Worm (Caenorhabditis elegans) whole organism, L1 larva: ENCODE results near the gene C49C3.7.
"Not testable (repeated sequence)": the region's sequence is repeated elsewhere in the genome, so short reads cannot be mapped to it uniquely, and the experiment has no call there.

ENCODE experiments used
- C16A3.4 ChIP-seq: fragments of 150-350 bp; optimal IDR thresholded peaks from 2 replicates; lab custom pipeline; 2014; ENCODE audit warnings: missing biosample characterization, missing genetic modification characterization
- C34B4.2 ChIP-seq: sonication (generic microtip); optimal IDR thresholded peaks from 2 replicates; lab custom pipeline; 2017; ENCODE audit warnings: mild to moderate bottlenecking, missing genetic modification characterization, missing compliant biosample characterization
- Y116A8C.19 ChIP-seq: sonication (generic microtip); optimal IDR thresholded peaks from 2 replicates; lab custom pipeline; 2016; ENCODE audit warnings: missing compliant biosample characterization, missing genetic modification characterization, borderline replicate concordance
- ama-1 ChIP-seq: fragments of 150-350 bp; optimal IDR thresholded peaks from 2 replicates; lab custom pipeline; 2014
- ceh-88 ChIP-seq: fragments of 200-800 bp; sonication (Bioruptor generic); IDR thresholded peaks from 2 replicates; pipeline ENCODE4 v1.3.6; 2022; ENCODE audit warnings: missing genetic modification characterization, missing compliant biosample characterization
- ces-1 ChIP-seq: fragments of 150-350 bp; optimal IDR thresholded peaks from 2 replicates; lab custom pipeline; 2014; ENCODE audit warnings: missing biosample characterization, missing genetic modification reagents, missing genetic modification characterization
- efl-1 ChIP-seq, 4 experiments: fragments of 150-350 bp; optimal IDR thresholded peaks in 3 of 4; peaks in 1 of 4; 1 replicate in 1 of 4; 2 replicates in 3 of 4; lab custom pipeline; 2014; ENCODE audit warnings: missing biosample characterization in 2 of 4, missing genetic modification characterization in 2 of 4, missing genetic modification reagents in 2 of 4
- efl-3 ChIP-seq: fragments of 200-800 bp; sonication (Bioruptor generic); optimal IDR thresholded peaks from 2 replicates; lab custom pipeline; 2018; ENCODE audit warnings: mild to moderate bottlenecking, missing genetic modification characterization, missing compliant biosample characterization
- egl-13 ChIP-seq: sonication (generic microtip); optimal IDR thresholded peaks from 2 replicates; lab custom pipeline; 2016; ENCODE audit warnings: missing genotype, missing genetic modification reagents, missing genetic modification characterization, missing compliant biosample characterization
- elt-3 ChIP-seq, 6 experiments: fragments of 150-350 bp in 1 of 6; sonication (generic microtip); optimal IDR thresholded peaks; 2 replicates each; lab custom pipeline; 2017 to 2018; ENCODE audit warnings: missing biosample characterization in 6 of 6, missing genetic modification characterization in 6 of 6, inconsistent platforms in 1 of 6
- ets-5 ChIP-seq: fragments of 200-800 bp; sonication (Bioruptor generic); IDR thresholded peaks from 2 replicates; pipeline ENCODE4 v1.3.6; 2022; ENCODE audit warnings: missing genetic modification characterization, missing compliant biosample characterization
- fkh-10 ChIP-seq: sonication (generic microtip); optimal IDR thresholded peaks from 2 replicates; lab custom pipeline; 2017; ENCODE audit warnings: missing biosample characterization, missing genetic modification reagents, missing genetic modification characterization
- fkh-8 ChIP-seq: sonication (generic microtip); optimal IDR thresholded peaks from 2 replicates; lab custom pipeline; 2016; ENCODE audit warnings: mild to moderate bottlenecking, missing genetic modification characterization, missing compliant biosample characterization
- grh-1 ChIP-seq: fragments of 200-800 bp; sonication (Bioruptor generic); IDR thresholded peaks from 2 replicates; pipeline ENCODE4 v1.3.6; 2022; ENCODE audit warnings: missing genetic modification reagents, missing genetic modification characterization, missing compliant biosample characterization
- hlh-17 ChIP-seq: fragments of 200-800 bp; sonication (Bioruptor generic); optimal IDR thresholded peaks from 2 replicates; lab custom pipeline; 2018; ENCODE audit warnings: missing genetic modification characterization, mild to moderate bottlenecking, missing compliant biosample characterization, moderate library complexity, borderline replicate concordance
- jun-1 ChIP-seq: fragments of 150-350 bp; optimal IDR thresholded peaks from 2 replicates; lab custom pipeline; 2014; ENCODE audit warnings: missing biosample characterization, missing genetic modification reagents, missing genetic modification characterization
- lin-15B ChIP-seq: fragments of 150-350 bp; sonication (generic microtip); optimal IDR thresholded peaks from 3 replicates; lab custom pipeline; 2014; ENCODE audit warnings: missing biosample characterization, missing genetic modification characterization
- lin-35 ChIP-seq, 2 experiments: fragments of 150-350 bp; optimal IDR thresholded peaks; 2 replicates each; lab custom pipeline; 2014; ENCODE audit warnings: missing biosample characterization in 2 of 2, missing genetic modification characterization in 2 of 2, missing genetic modification reagents in 2 of 2
- lin-39 ChIP-seq: fragments of 150-350 bp; optimal IDR thresholded peaks from 2 replicates; lab custom pipeline; 2014; ENCODE audit warnings: missing biosample characterization, missing genetic modification reagents, missing genetic modification characterization
- mdl-1 ChIP-seq, 2 experiments: fragments of 150-350 bp; optimal IDR thresholded peaks; 2 replicates each; lab custom pipeline; 2014 to 2017; ENCODE audit warnings: missing biosample characterization in 2 of 2, missing genetic modification characterization in 2 of 2, inconsistent platforms in 1 of 2
- mef-2 ChIP-seq: fragments of 150-350 bp; optimal IDR thresholded peaks from 2 replicates; lab custom pipeline; 2014; ENCODE audit warnings: missing biosample characterization, missing genetic modification characterization
- nhr-12 ChIP-seq: sonication (generic microtip); optimal IDR thresholded peaks from 2 replicates; lab custom pipeline; 2017; ENCODE audit warnings: missing biosample characterization, missing genetic modification characterization
- nhr-47 ChIP-seq: sonication (generic microtip); optimal IDR thresholded peaks from 2 replicates; lab custom pipeline; 2016; ENCODE audit warnings: mild to moderate bottlenecking, missing genetic modification characterization, moderate library complexity, missing compliant biosample characterization
- nhr-71 ChIP-seq: sonication (generic microtip); optimal IDR thresholded peaks from 2 replicates; lab custom pipeline; 2016; ENCODE audit warnings: mild to moderate bottlenecking, missing genetic modification characterization, moderate library complexity, missing compliant biosample characterization
- nhr-84 ChIP-seq: sonication (generic microtip); optimal IDR thresholded peaks from 2 replicates; lab custom pipeline; 2017; ENCODE audit warnings: missing biosample characterization, missing genetic modification characterization
- nhr-85 ChIP-seq: sonication (generic microtip); peaks from one replicate; lab custom pipeline; 2016; ENCODE audit warnings: missing genetic modification characterization, inconsistent platforms, missing compliant biosample characterization
- nhr-90 ChIP-seq: sonication (generic microtip); optimal IDR thresholded peaks from 2 replicates; lab custom pipeline; 2016; ENCODE audit warnings: mild to moderate bottlenecking, missing genetic modification characterization, missing compliant biosample characterization; ENCODE audit not compliant: poor library complexity
- pax-3 ChIP-seq: fragments of 200-800 bp; sonication (Bioruptor generic); optimal IDR thresholded peaks from 2 replicates; lab custom pipeline; 2018; ENCODE audit warnings: mild to moderate bottlenecking, missing genetic modification characterization, moderate library complexity, missing compliant biosample characterization
- snu-23 ChIP-seq: sonication (generic microtip); optimal IDR thresholded peaks from 2 replicates; lab custom pipeline; 2016; ENCODE audit warnings: missing genetic modification characterization, missing compliant biosample characterization
- sptf-1 ChIP-seq: fragments of 150-350 bp; optimal IDR thresholded peaks from 2 replicates; lab custom pipeline; 2014; ENCODE audit warnings: missing biosample characterization, missing genetic modification characterization
- unc-30 ChIP-seq: sonication (generic microtip); optimal IDR thresholded peaks from 2 replicates; lab custom pipeline; 2017; ENCODE audit warnings: missing biosample characterization, missing genetic modification characterization
- unc-62 ChIP-seq: fragments of 150-350 bp; optimal IDR thresholded peaks from 2 replicates; lab custom pipeline; 2014; ENCODE audit warnings: missing biosample characterization, missing genetic modification reagents, missing genetic modification characterization
- unc-86 ChIP-seq: sonication (generic microtip); optimal IDR thresholded peaks from 2 replicates; lab custom pipeline; 2016; ENCODE audit warnings: missing genetic modification characterization, missing compliant biosample characterization
- vab-15 ChIP-seq: sonication (generic microtip); optimal IDR thresholded peaks from 2 replicates; lab custom pipeline; 2017; ENCODE audit warnings: missing genotype, mild to moderate bottlenecking, missing genetic modification characterization, missing compliant biosample characterization
- zip-4 ChIP-seq: fragments of 200-800 bp; sonication (Bioruptor generic); optimal IDR thresholded peaks from 2 replicates; lab custom pipeline; 2018; ENCODE audit warnings: mild to moderate bottlenecking, missing genetic modification characterization, moderate library complexity, missing compliant biosample characterization

The C49C3.7 gene

ce11 chrIV:17301933-17302332 lies 30.4 kb upstream of the C49C3.7 start, which contains the start of gene ifta-2:
TSS of gene ifta-2 (minus strand) at chrIV:17302033.
- TF ChIP-seq fkh-8 (tag; lab: Kevin White, UChicago) (peak; percentile 29), mdl-1 (tag; optimal IDR thresholded peaks at IDR 0.05; lab: Kevin White, UChicago) (no peak), nhr-84 (no peak), pax-3 (no peak), elt-3 (tag; optimal IDR thresholded peaks at IDR 0.05; lab: Kevin White, UChicago) (no peak), C16A3.4 (no peak), vab-15 (no peak), nhr-12 (tag; lab: Kevin White, UChicago) (no peak)

ce11 chrIV:17307223-17307622 lies 25.1 kb upstream of the C49C3.7 start, which contains the start of gene T28F3.8:
TSS of gene T28F3.8 (minus strand) at chrIV:17307323.
- not testable (repeated sequence) for TF ChIP-seq lin-35 (GFP tag; optimal IDR thresholded peaks at IDR 0.05; lab: Kevin White, UChicago); unc-62 (GFP tag; lab: Kevin White, UChicago); ces-1
- TF ChIP-seq, all 84 proteins: peak for 0; not testable (repeated sequence) for 84

- TF ChIP-seq efl-1 (optimal IDR thresholded peaks at IDR 0.05; lab: Kevin White, UChicago) (no peak), efl-1 (GFP tag; optimal IDR thresholded peaks at IDR 0.05 in 1 of 2; lab: Kevin White, UChicago) (peak in 1 of 2 experiments; percentile 35), ceh-88 (GFP tag; lab: Robert Waterston, UW) (no peak), lin-35 (GFP tag; optimal IDR thresholded peaks at IDR 0.05; lab: Kevin White, UChicago) (no peak)
Observed at ce11 chrIV:17308211-17308610, 24.1 kb upstream of the C49C3.7 start, which contains the start of gene T28F3.9. TSS of gene T28F3.9 (plus strand) at chrIV:17308511.

ce11 chrIV:17311842-17312241 lies 20.5 kb upstream of the C49C3.7 start, which contains the start of gene snf-9:
TSS of gene snf-9 (plus strand) at chrIV:17312142.
- TF ChIP-seq ets-5 (no peak), jun-1 (tag; lab: Kevin White, UChicago) (no peak), sptf-1 (no peak), lin-15B (tag; lab: Kevin White, UChicago) (no peak), C16A3.4 (no peak), grh-1 (GFP tag; lab: Robert Waterston, UW) (no peak), nhr-90 (tag; lab: Kevin White, UChicago) (no peak), unc-86 (tag; lab: Kevin White, UChicago) (no peak), fkh-10 (no peak), zip-4 (GFP tag; lab: Kevin White, UChicago) (no peak), ama-1 (lab: Kevin White, UChicago) (no peak), lin-39 (tag; lab: Kevin White, UChicago) (no peak), unc-30 (no peak)

- TF ChIP-seq efl-3 (GFP tag; lab: Kevin White, UChicago) (no peak), C34B4.2 (tag; lab: Kevin White, UChicago) (no peak), grh-1 (GFP tag; lab: Robert Waterston, UW) (no peak), hlh-17 (GFP tag; lab: Kevin White, UChicago) (no peak), nhr-85 (tag; lab: Kevin White, UChicago) (no peak), egl-13 (no peak), fkh-8 (tag; lab: Kevin White, UChicago) (no peak), Y116A8C.19 (tag; lab: Kevin White, UChicago) (no peak), C16A3.4 (no peak), vab-15 (no peak), jun-1 (tag; lab: Kevin White, UChicago) (no peak), nhr-71 (tag; lab: Kevin White, UChicago) (no peak), mef-2 (tag; lab: Kevin White, UChicago) (no peak), nhr-47 (tag; lab: Kevin White, UChicago) (no peak), snu-23 (GFP tag; lab: Kevin White, UChicago) (no peak), fkh-10 (no peak), pax-3 (no peak), ces-1 (no peak)
Observed at ce11 chrIV:17316398-17316797, 16.0 kb upstream of the C49C3.7 start, which contains the start of gene C49C3.20. TSS of gene C49C3.20 (minus strand) at chrIV:17316498.
